Fruit fly (Drosophila melanogaster) whole organism, embryonic: ENCODE data around the gene CG17359.

ENCODE experiments used
- Adf1 ChIP-seq: fragments of 200-800 bp; sonication (Bioruptor generic); IDR thresholded peaks from 2 replicates; pipeline ENCODE4 v1.3.6; 2022; ENCODE audit warnings: missing biosample characterization, missing genetic modification characterization
- C15 ChIP-seq: fragments of 200-800 bp; sonication (Bioruptor generic); IDR thresholded peaks from 3 replicates; pipeline ENCODE4 v1.3.6; 2022; ENCODE audit warnings: missing biosample characterization, missing genetic modification characterization
- CG10147 ChIP-seq: fragments of 200-800 bp; sonication (Bioruptor generic); optimal IDR thresholded peaks from 2 replicates; lab custom pipeline; 2019; ENCODE audit warnings: missing biosample characterization, mild to moderate bottlenecking, missing genetic modification characterization, moderate library complexity
- CG10979 ChIP-seq: fragments of 200-800 bp; sonication (Bioruptor generic); optimal IDR thresholded peaks from 2 replicates; lab custom pipeline; 2018; ENCODE audit warnings: missing biosample characterization, mild to moderate bottlenecking, missing genetic modification characterization, moderate library complexity
- CG11093 ChIP-seq: fragments of 200-800 bp; sonication (Bioruptor generic); IDR thresholded peaks from 3 replicates; pipeline ENCODE4 v1.3.6; 2022; ENCODE audit warnings: missing biosample characterization, missing genetic modification characterization
- CG11247 ChIP-seq: fragments of 200-800 bp; sonication (Bioruptor generic); IDR thresholded peaks from 2 replicates; pipeline ENCODE4 v1.3.6; 2022; ENCODE audit warnings: missing biosample characterization, missing genetic modification characterization
- CG12299 ChIP-seq: fragments of 200-800 bp; sonication (Bioruptor generic); optimal IDR thresholded peaks from 2 replicates; lab custom pipeline; 2018; ENCODE audit warnings: missing biosample characterization, mild to moderate bottlenecking, missing genetic modification characterization
- CG14667 ChIP-seq: fragments of 200-800 bp; sonication (Bioruptor generic); IDR thresholded peaks from 2 replicates; pipeline ENCODE4 v1.3.6; 2022; ENCODE audit warnings: missing biosample characterization, missing genetic modification characterization
- CG15011 ChIP-seq: fragments of 200-800 bp; sonication (Bioruptor generic); optimal IDR thresholded peaks from 3 replicates; lab custom pipeline; 2018; ENCODE audit warnings: missing biosample characterization, mild to moderate bottlenecking, missing genetic modification characterization
- CG17361 ChIP-seq: fragments of 200-800 bp; sonication (Bioruptor generic); IDR thresholded peaks from 3 replicates; pipeline ENCODE4 v1.3.6; 2022; ENCODE audit warnings: missing biosample characterization, missing genetic modification characterization
- CG17612 ChIP-seq: fragments of 200-800 bp; sonication (Bioruptor generic); IDR thresholded peaks from 2 replicates; pipeline ENCODE4 v1.3.6; 2022; ENCODE audit warnings: missing biosample characterization, missing genetic modification characterization
- CG2120 ChIP-seq: fragments of 200-800 bp; sonication (Bioruptor generic); optimal IDR thresholded peaks from 3 replicates; lab custom pipeline; 2016; ENCODE audit warnings: missing biosample characterization, missing genetic modification characterization
- CG2678 ChIP-seq: fragments of 200-800 bp; sonication (Bioruptor generic); optimal IDR thresholded peaks from 3 replicates; lab custom pipeline; 2019; ENCODE audit warnings: missing biosample characterization, mild to moderate bottlenecking, missing genetic modification characterization, moderate library complexity
- CG32532 ChIP-seq: fragments of 200-800 bp; sonication (Bioruptor generic); IDR thresholded peaks from 2 replicates; pipeline ENCODE4 v1.3.6; 2022; ENCODE audit warnings: missing biosample characterization, missing genetic modification characterization
- CG33213 ChIP-seq: fragments of 200-800 bp; sonication (Bioruptor generic); optimal IDR thresholded peaks from 3 replicates; lab custom pipeline; 2016; ENCODE audit warnings: missing biosample characterization, missing genetic modification characterization
- CG34376 ChIP-seq: fragments of 200-800 bp; sonication (Bioruptor generic); optimal IDR thresholded peaks from 2 replicates; lab custom pipeline; 2018; ENCODE audit warnings: missing biosample characterization, mild to moderate bottlenecking, missing genetic modification characterization
- CG3995 ChIP-seq: fragments of 200-800 bp; sonication (Bioruptor generic); optimal IDR thresholded peaks from 3 replicates; lab custom pipeline; 2016; ENCODE audit warnings: missing biosample characterization, missing genetic modification characterization
- CG4282 ChIP-seq: fragments of 200-800 bp; sonication (Bioruptor generic); optimal IDR thresholded peaks from 2 replicates; lab custom pipeline; 2016; ENCODE audit warnings: missing biosample characterization, missing genetic modification characterization
- CG6175 ChIP-seq: fragments of 200-800 bp; sonication (Bioruptor generic); IDR thresholded peaks from 3 replicates; pipeline ENCODE4 v1.3.6; 2022; ENCODE audit warnings: missing biosample characterization, missing genetic modification characterization
- CG6272 ChIP-seq: fragments of 200-800 bp; sonication (Bioruptor generic); IDR thresholded peaks from 2 replicates; pipeline ENCODE4 v1.3.6; 2022; ENCODE audit warnings: missing biosample characterization, missing genetic modification characterization
- CG6765 ChIP-seq: fragments of 200-800 bp; sonication (Bioruptor generic); optimal IDR thresholded peaks from 3 replicates; lab custom pipeline; 2017; ENCODE audit warnings: missing biosample characterization, mild to moderate bottlenecking, missing genetic modification characterization
- CG7271 ChIP-seq: fragments of 200-800 bp; sonication (Bioruptor generic); optimal IDR thresholded peaks from 2 replicates; lab custom pipeline; 2018; ENCODE audit warnings: missing biosample characterization, mild to moderate bottlenecking, missing genetic modification characterization, moderate library complexity
- CG8388 ChIP-seq: fragments of 200-800 bp; sonication (Bioruptor generic); optimal IDR thresholded peaks from 2 replicates; lab custom pipeline; 2019; ENCODE audit warnings: missing biosample characterization, mild to moderate bottlenecking, missing genetic modification characterization, moderate library complexity
- CrebB ChIP-seq: fragments of 200-800 bp; sonication (Bioruptor generic); optimal IDR thresholded peaks from 3 replicates; lab custom pipeline; 2018; ENCODE audit warnings: missing biosample characterization, mild to moderate bottlenecking, missing genetic modification characterization
- Dfd ChIP-seq, 2 experiments: fragments of >200 bp; optimal IDR thresholded peaks; 2 replicates each; lab custom pipeline; 2017; ENCODE audit warnings: missing biosample characterization in 2 of 2, missing genetic modification characterization in 2 of 2
- Dref ChIP-seq: fragments of 200-800 bp; sonication (Bioruptor generic); IDR thresholded peaks from 2 replicates; pipeline ENCODE4 v1.3.6; 2022; ENCODE audit warnings: missing biosample characterization, missing genetic modification characterization
- Hand ChIP-seq: fragments of 200-800 bp; sonication (Bioruptor generic); optimal IDR thresholded peaks from 2 replicates; lab custom pipeline; 2017; ENCODE audit warnings: mild to moderate bottlenecking, missing biosample characterization, missing genetic modification reagents, missing genetic modification characterization
- Lhr ChIP-seq: fragments of 200-800 bp; sonication (Bioruptor generic); optimal IDR thresholded peaks from 3 replicates; lab custom pipeline; 2017; ENCODE audit warnings: mild to moderate bottlenecking, missing biosample characterization, missing genetic modification reagents, missing genetic modification characterization
- Lpt ChIP-seq: fragments of >200 bp; optimal IDR thresholded peaks from 2 replicates; lab custom pipeline; 2018; ENCODE audit warnings: missing biosample characterization, missing genetic modification characterization
- MESR4 ChIP-seq: fragments of 200-800 bp; sonication (Bioruptor generic); optimal IDR thresholded peaks from 2 replicates; lab custom pipeline; 2018; ENCODE audit warnings: missing biosample characterization, mild to moderate bottlenecking, missing genetic modification characterization, moderate library complexity
- NFAT ChIP-seq: fragments of 200-800 bp; sonication (Bioruptor generic); IDR thresholded peaks from 2 replicates; pipeline ENCODE4 v1.3.6; 2022; ENCODE audit warnings: missing biosample characterization, missing genetic modification characterization
- NK7.1 ChIP-seq: fragments of 200-800 bp; sonication (Bioruptor generic); optimal IDR thresholded peaks from 3 replicates; lab custom pipeline; 2016; ENCODE audit warnings: missing biosample characterization, missing genetic modification characterization
- Six4 ChIP-seq: fragments of 200-800 bp; sonication (Bioruptor generic); optimal IDR thresholded peaks from 2 replicates; lab custom pipeline; 2016; ENCODE audit warnings: missing biosample characterization, missing genetic modification characterization
- Sry-β ChIP-seq: fragments of 200-800 bp; sonication (Bioruptor generic); optimal IDR thresholded peaks from 2 replicates; lab custom pipeline; 2018; ENCODE audit warnings: missing biosample characterization, mild to moderate bottlenecking, missing genetic modification characterization, moderate library complexity
- ash1 ChIP-seq: fragments of 200-800 bp; sonication (Bioruptor generic); optimal IDR thresholded peaks from 2 replicates; lab custom pipeline; 2018; ENCODE audit warnings: missing biosample characterization, mild to moderate bottlenecking, missing genetic modification characterization
- cg ChIP-seq: fragments of 200-800 bp; sonication (Bioruptor generic); optimal IDR thresholded peaks from 3 replicates; lab custom pipeline; 2019; ENCODE audit warnings: missing biosample characterization, mild to moderate bottlenecking, missing genetic modification characterization, moderate library complexity
- fu2 ChIP-seq: fragments of 200-800 bp; sonication (Bioruptor generic); optimal IDR thresholded peaks from 2 replicates; lab custom pipeline; 2016; ENCODE audit warnings: missing biosample characterization, missing genetic modification characterization
- gsb ChIP-seq: fragments of 200-800 bp; sonication (Bioruptor generic); IDR thresholded peaks from 2 replicates; pipeline ENCODE4 v1.3.6; 2022; ENCODE audit warnings: missing biosample characterization, missing genetic modification characterization
- insv ChIP-seq, 2 experiments: fragments of 200-800 bp; sonication (Bioruptor generic); optimal IDR thresholded peaks; 3 replicates each; lab custom pipeline; 2016 to 2018; ENCODE audit warnings: missing biosample characterization in 2 of 2, missing genetic modification characterization in 2 of 2
- knrl ChIP-seq: fragments of 200-800 bp; sonication (Bioruptor generic); IDR thresholded peaks from 3 replicates; pipeline ENCODE4 v1.3.6; 2022; ENCODE audit warnings: missing biosample characterization, missing genetic modification characterization; ENCODE audit not compliant: partially characterized antibody
- lab ChIP-seq: fragments of 200-800 bp; sonication (Bioruptor generic); optimal IDR thresholded peaks from 3 replicates; lab custom pipeline; 2017; ENCODE audit warnings: missing biosample characterization, missing genetic modification characterization, mild to moderate bottlenecking, moderate library complexity, missing genetic modification reagents
- lilli ChIP-seq: fragments of 200-800 bp; sonication (Bioruptor generic); optimal IDR thresholded peaks from 3 replicates; lab custom pipeline; 2016; ENCODE audit warnings: missing biosample characterization, missing genetic modification characterization
- maf-S ChIP-seq: fragments of 200-800 bp; sonication (Bioruptor generic); optimal IDR thresholded peaks from 2 replicates; lab custom pipeline; 2016; ENCODE audit warnings: missing biosample characterization, missing genetic modification characterization
- mam ChIP-seq: fragments of 200-800 bp; sonication (Bioruptor generic); optimal IDR thresholded peaks from 3 replicates; lab custom pipeline; 2016; ENCODE audit warnings: missing biosample characterization, missing genetic modification characterization
- oc ChIP-seq: fragments of 200-800 bp; sonication (Bioruptor generic); optimal IDR thresholded peaks from 2 replicates; lab custom pipeline; 2018; ENCODE audit warnings: missing biosample characterization, mild to moderate bottlenecking, missing genetic modification characterization, moderate library complexity
- pb ChIP-seq: fragments of 200-800 bp; sonication (Bioruptor generic); optimal IDR thresholded peaks from 3 replicates; lab custom pipeline; 2016; ENCODE audit warnings: missing biosample characterization, missing genetic modification characterization
- pzg ChIP-seq: fragments of 200-800 bp; sonication (Bioruptor generic); optimal IDR thresholded peaks from 3 replicates; lab custom pipeline; 2018; ENCODE audit warnings: missing biosample characterization, mild to moderate bottlenecking, missing genetic modification characterization, moderate library complexity
- row ChIP-seq: fragments of 200-800 bp; sonication (Bioruptor generic); IDR thresholded peaks from 3 replicates; pipeline ENCODE4 v1.3.6; 2022; ENCODE audit warnings: missing biosample characterization, missing genetic modification characterization
- sc ChIP-seq, 3 experiments: fragments of >200 bp in 2 of 3; fragments of 200-800 bp in 1 of 3; sonication (Bioruptor generic) in 1 of 3; optimal IDR thresholded peaks; 2 replicates in 2 of 3; 3 replicates in 1 of 3; lab custom pipeline; 2017; ENCODE audit warnings: mild to moderate bottlenecking in 1 of 3, missing biosample characterization in 1 of 3, missing genetic modification characterization in 1 of 3, missing genetic modification reagents in 1 of 3
- seq ChIP-seq: fragments of 200-800 bp; sonication (Bioruptor generic); IDR thresholded peaks from 2 replicates; pipeline ENCODE4 v1.3.6; 2022; ENCODE audit warnings: missing biosample characterization, missing genetic modification characterization
- twi ChIP-seq: fragments of 200-800 bp; optimal IDR thresholded peaks from 2 replicates; lab custom pipeline; 2019; ENCODE audit warnings: missing biosample characterization, mild to moderate bottlenecking, missing genetic modification characterization, moderate library complexity

Gene CG17359

dm6 chr3L:14004041-14004407 lies 5.0 kb upstream of the CG17359 start (continued):
- TF ChIP-seq sc (optimal IDR thresholded peaks at IDR 0.05; lab: Kevin White, UChicago) (no peak), sc (GFP tag; optimal IDR thresholded peaks at IDR 0.05; lab: Kevin White, UChicago) (no peak), Sry-β (no peak), gsb (GFP tag; lab: Robert Waterston, UW) (no peak), maf-S (no peak), CG10147 (GFP tag; lab: Kevin White, UChicago) (no peak), CG8388 (no peak), seq (peak; percentile 9; the same call in 1 of the 2 replicates), CG7271 (no peak), CG33213 (GFP tag; lab: Kevin White, UChicago) (peak; percentile 36), fu2 (no peak), CG11093 (GFP tag; lab: Robert Waterston, UW) (peak; percentile 27; the same call in 1 of the 3 replicates), Hand (no peak), Adf1 (peak; percentile 44; the same call in 1 of the 2 replicates), pb (no peak), lab (GFP tag; lab: Kevin White, UChicago) (peak; percentile 20), oc (peak; percentile 12), knrl (no peak), CG6175 (GFP tag; lab: Robert Waterston, UW) (no peak), mam (GFP tag; lab: Kevin White, UChicago) (no peak), CG4282 (GFP tag; lab: Kevin White, UChicago) (no peak), cg (GFP tag; lab: Kevin White, UChicago) (peak; percentile 91), pzg (peak; percentile 54), CG2678 (tag; lab: Kevin White, UChicago) (no peak), CG11247 (GFP tag; lab: Robert Waterston, UW) (peak; percentile 40; the same call in 1 of the 2 replicates), CG32532 (no peak), row (GFP tag; lab: Robert Waterston, UW) (no peak; the same call in 2 of the 3 replicates), Six4 (no peak), lilli (GFP tag; lab: Kevin White, UChicago) (no peak), CrebB (tag; lab: Kevin White, UChicago) (no peak), Lhr (GFP tag; lab: Kevin White, UChicago) (no peak), twi (tag; lab: Kevin White, UChicago) (no peak), MESR4 (GFP tag; lab: Kevin White, UChicago) (peak; percentile 37), CG17361 (0 out of 3 replicates have a peak, but pooled peaks have one; percentile 54), Lpt (no peak), CG12299 (tag; lab: Kevin White, UChicago) (no peak), CG6765 (GFP tag; lab: Kevin White, UChicago) (no peak), NK7.1 (GFP tag; lab: Kevin White, UChicago) (no peak), Dfd (GFP tag; optimal IDR thresholded peaks at IDR 0.05; lab: Kevin White, UChicago) (no peak), CG17612 (no peak), CG3995 (peak; percentile 82), NFAT (GFP tag; lab: Robert Waterston, UW) (no peak), CG2120 (GFP tag; lab: Kevin White, UChicago) (no peak), CG34376 (GFP tag; lab: Kevin White, UChicago) (peak; percentile 60), CG10979 (no peak), CG15011 (no peak), CG6272 (no peak), ash1 (GFP tag; lab: Kevin White, UChicago) (no peak), Dref (GFP tag; lab: Robert Waterston, UW) (no peak), C15 (GFP tag; lab: Robert Waterston, UW) (no peak), CG14667 (no peak), insv (GFP tag; optimal IDR thresholded peaks at IDR 0.05; lab: Kevin White, UChicago) (peak in 1 of 2 experiments; percentile 29)
